Worm (Caenorhabditis elegans): Measurements from ENCODE around the gene F54C9.9.

F54C9.9 gene

ce11 chrII:8626598-8626997, 48.7 kb downstream of the F54C9.9 start:
- TF ChIP-seq F37B4.10 (GFP tag; IDR thresholded peaks at IDR 0.05): no peak
- no peak for TF ChIP-seq F22D6.2 (tag; optimal IDR thresholded peaks at IDR 0.05)

DNA sequence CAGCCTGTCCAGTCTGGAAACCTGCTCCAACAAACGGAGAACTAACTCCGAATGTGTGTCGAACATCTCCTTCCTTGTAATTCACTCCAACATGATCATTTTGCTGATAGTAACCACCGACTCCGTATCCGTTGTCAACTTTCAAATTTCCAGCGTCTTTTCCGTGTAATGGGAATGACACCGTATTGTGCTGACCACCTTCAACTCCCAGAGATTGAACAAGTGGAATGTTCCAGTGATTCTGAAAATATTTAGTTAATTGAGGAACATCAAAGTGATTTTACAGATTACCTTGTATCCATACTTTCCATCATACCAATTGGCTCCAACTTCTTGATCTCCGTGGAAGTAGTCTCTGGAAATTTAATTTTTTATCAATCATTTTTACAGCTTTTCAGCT, 50.1 kb downstream of the F54C9.9 start:
- TF ChIP-seq egl-44 (GFP tag; IDR thresholded peaks at IDR 0.05) (no peak), egrh-3 (GFP tag; IDR thresholded peaks at IDR 0.05) (no peak), madf-8 (GFP tag; conservative IDR thresholded peaks at IDR 0.05) (no peak), zim-3 (tag; optimal IDR thresholded peaks at IDR 0.05) (no peak), ceh-100 (GFP tag; IDR thresholded peaks at IDR 0.05) (no peak)

- TF ChIP-seq die-1 (tag; optimal IDR thresholded peaks at IDR 0.05) (no peak), F37B4.10 (GFP tag; IDR thresholded peaks at IDR 0.05) (no peak), dpff-1 (tag; optimal IDR thresholded peaks at IDR 0.05) (no peak)
These were observed 52.2 kb downstream of the F54C9.9 start, which contains the start of gene T22C8.6 for ce11 chrII:8630088-8630487. TSS of gene T22C8.6 (minus strand) at chrII:8630281.
